Worm (Caenorhabditis elegans): Measurements from ENCODE around the gene hot-2.

Gene hot-2

ce11 chrV:19125812-19126211, 48.7 kb upstream of the hot-2 start (continued):
- TF ChIP-seq K12H6.12 (tag; optimal IDR thresholded peaks at IDR 0.05) (peak; percentile 95), lsl-1 (GFP tag; optimal IDR thresholded peaks at IDR 0.05) (peak; percentile 58), athp-1 (tag; optimal IDR thresholded peaks at IDR 0.05) (peak; percentile 77), B0019.2 (GFP tag; conservative IDR thresholded peaks at IDR 0.05) (0 out of 2 replicates have a peak, but pooled peaks have one; percentile 48), aptf-3 (GFP tag; IDR thresholded peaks at IDR 0.05) (0 out of 2 replicates have a peak, but pooled peaks have one; percentile 88), lin-40 (tag; optimal IDR thresholded peaks at IDR 0.05) (peak; percentile 58), tbp1 (GFP tag; optimal IDR thresholded peaks at IDR 0.05) (peak; percentile 97), C06A6.2 (GFP tag; conservative IDR thresholded peaks at IDR 0.05) (0 out of 2 replicates have a peak, but pooled peaks have one; percentile 26), nfya-2 (GFP tag; IDR thresholded peaks at IDR 0.05) (no peak), tbx-9 (tag; optimal IDR thresholded peaks at IDR 0.05; ENCODE audit: borderline replicate concordance) (no peak), aptf-2 (GFP tag; conservative IDR thresholded peaks at IDR 0.05) (no peak), K11D2.4 (GFP tag; IDR thresholded peaks at IDR 0.05) (0 out of 2 replicates have a peak, but pooled peaks have one; percentile 48), nfyb-1 (GFP tag; IDR thresholded peaks at IDR 0.05) (peak; percentile 89), hsf-1 (GFP tag; IDR thresholded peaks at IDR 0.05) (no peak), snpc-1.3 (tag; optimal IDR thresholded peaks at IDR 0.05; ENCODE audit: insufficient read depth) (peak; percentile 40), rec-8 (tag; optimal IDR thresholded peaks at IDR 0.05) (no peak), madf-10 (tag; optimal IDR thresholded peaks at IDR 0.05) (peak; percentile 47), fkh-3 (tag; optimal IDR thresholded peaks at IDR 0.05) (peak; percentile 56), dox-1 (GFP tag; IDR thresholded peaks at IDR 0.05) (no peak), B0035.1 (tag; optimal IDR thresholded peaks at IDR 0.05) (no peak), attf-3 (GFP tag; conservative IDR thresholded peaks at IDR 0.05) (peak; percentile 80), hrde-1 (tag; optimal IDR thresholded peaks at IDR 0.05; ENCODE audit: borderline replicate concordance) (no peak), lin-26 (GFP tag; IDR thresholded peaks at IDR 0.05) (peak; percentile 93), ztf-18 (tag; optimal IDR thresholded peaks at IDR 0.05) (peak; percentile 69), egrh-3 (GFP tag; IDR thresholded peaks at IDR 0.05) (peak; percentile 89), die-1 (tag; optimal IDR thresholded peaks at IDR 0.05) (peak; percentile 70), hlh-26 (GFP tag; conservative IDR thresholded peaks at IDR 0.05) (no peak), hmg-1.2 (GFP tag; IDR thresholded peaks at IDR 0.05) (peak; percentile 96), gei-17 (GFP tag; optimal IDR thresholded peaks at IDR 0.05) (no peak), atf-7 (tag; optimal IDR thresholded peaks at IDR 0.05) (peak; percentile 39), ceh-40 (GFP tag; IDR thresholded peaks at IDR 0.05) (0 out of 2 replicates have a peak, but pooled peaks have one; percentile 55), F57C9.4 (tag; optimal IDR thresholded peaks at IDR 0.05) (no peak), ceh-27 (GFP tag; optimal IDR thresholded peaks at IDR 0.05) (peak; percentile 79), snpc-1.1 (tag; optimal IDR thresholded peaks at IDR 0.05; ENCODE audit: insufficient read depth) (no peak), ets-4 (GFP tag; optimal IDR thresholded peaks at IDR 0.05) (no peak), lin-35 (GFP tag; optimal IDR thresholded peaks at IDR 0.05) (peak in 1 of 3 experiments; percentile 20), nhr-90 (tag; optimal IDR thresholded peaks at IDR 0.05) (peak; percentile 1), let-607 (tag; optimal IDR thresholded peaks at IDR 0.05) (peak; percentile 10 to 52), snpc-3.4 (tag; optimal IDR thresholded peaks at IDR 0.05) (no peak), unc-62 (GFP tag; optimal IDR thresholded peaks at IDR 0.05) (no peak), B0336.3 (GFP tag; IDR thresholded peaks at IDR 0.05) (peak; percentile 69), rcor-1 (GFP tag; IDR thresholded peaks at IDR 0.05) (peak; percentile 57), ceh-79 (tag; optimal IDR thresholded peaks at IDR 0.05) (peak; percentile 23), T07F8.4 (tag; optimal IDR thresholded peaks at IDR 0.05) (no peak), B0261.1 (tag; optimal IDR thresholded peaks at IDR 0.05) (peak; percentile 93), somi-1 (GFP tag; optimal IDR thresholded peaks at IDR 0.05) (peak; percentile 6), ztf-22 (GFP tag; optimal IDR thresholded peaks at IDR 0.05) (peak; percentile 33)
